Worm (Caenorhabditis elegans) whole organism, L2 larva: ENCODE results near the gene ndub-2.

Experiments
- ama-1 ChIP-seq: fragments of 150-350 bp; optimal IDR thresholded peaks from 2 replicates; lab custom pipeline; 2018; ENCODE audit warnings: inconsistent platforms
- dmd-4 ChIP-seq: sonication (generic microtip); optimal IDR thresholded peaks from 2 replicates; lab custom pipeline; 2017; ENCODE audit warnings: missing biosample characterization, missing genetic modification characterization
- elt-3 ChIP-seq: sonication (generic microtip); optimal IDR thresholded peaks from 2 replicates; lab custom pipeline; 2017; ENCODE audit warnings: missing biosample characterization, missing genetic modification characterization
- lin-11 ChIP-seq: fragments of 150-350 bp; sonication (generic microtip); optimal IDR thresholded peaks from 2 replicates; lab custom pipeline; 2014; ENCODE audit warnings: missing biosample characterization, missing genetic modification characterization, inconsistent platforms, mixed read lengths
- lin-39 ChIP-seq: fragments of 150-350 bp; optimal IDR thresholded peaks from 2 replicates; lab custom pipeline; 2014; ENCODE audit warnings: missing biosample characterization, missing genetic modification reagents, missing genetic modification characterization
- lsy-2 ChIP-seq, 2 experiments: fragments of 150-350 bp in 1 of 2; sonication (generic microtip) in 1 of 2; optimal IDR thresholded peaks; 2 replicates each; lab custom pipeline; 2014 to 2017; ENCODE audit warnings: missing biosample characterization in 2 of 2, missing genetic modification characterization in 2 of 2
- mdl-1 ChIP-seq, 2 experiments: fragments of 150-350 bp in 1 of 2; sonication (generic microtip) in 1 of 2; optimal IDR thresholded peaks; 2 replicates each; lab custom pipeline; 2017; ENCODE audit warnings: missing biosample characterization in 2 of 2, missing genetic modification characterization in 2 of 2
- nhr-237 ChIP-seq: fragments of 150-350 bp; optimal IDR thresholded peaks from 2 replicates; lab custom pipeline; 2014; ENCODE audit warnings: missing biosample characterization, missing genetic modification characterization
- nhr-6 ChIP-seq: fragments of 150-350 bp; optimal IDR thresholded peaks from 2 replicates; lab custom pipeline; 2014; ENCODE audit warnings: missing biosample characterization, missing genetic modification characterization
- snpc-4 ChIP-seq: fragments of 150-350 bp; optimal IDR thresholded peaks from 2 replicates; lab custom pipeline; 2014; ENCODE audit warnings: missing biosample characterization, missing genetic modification characterization
- unc-39 ChIP-seq: fragments of 150-350 bp; optimal IDR thresholded peaks from 2 replicates; lab custom pipeline; 2014; ENCODE audit warnings: missing biosample characterization, missing genetic modification characterization
- zag-1 ChIP-seq: fragments of 150-350 bp; optimal IDR thresholded peaks from 2 replicates; lab custom pipeline; 2014; ENCODE audit warnings: missing biosample characterization, missing genetic modification characterization

DNA sequence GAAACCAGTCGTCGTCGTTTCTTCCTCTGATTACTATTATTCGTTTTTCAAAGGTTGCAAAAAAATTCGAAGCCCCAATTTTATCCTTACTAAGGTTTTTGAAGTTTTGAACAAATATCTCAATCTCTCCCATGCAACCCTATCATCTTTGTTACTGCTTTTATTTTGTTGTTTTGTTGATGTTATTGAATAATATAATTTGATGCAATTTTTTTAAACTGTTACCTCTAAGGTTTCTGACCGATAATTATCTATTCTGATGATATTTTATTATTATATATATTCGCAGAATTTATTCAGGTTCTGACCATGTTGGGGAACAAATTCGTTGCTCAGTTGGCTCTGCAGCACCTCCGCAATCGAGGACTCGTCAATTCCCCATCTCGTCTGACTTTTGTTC, at the start of gene ndub-2:
- TF ChIP-seq ama-1 (lab: Kevin White, UChicago) (no peak), nhr-6 (tag; lab: Kevin White, UChicago) (no peak), dmd-4 (no peak), zag-1 (tag; lab: Kevin White, UChicago) (no peak), lsy-2 (tag; optimal IDR thresholded peaks at IDR 0.05; lab: Kevin White, UChicago) (no peak), nhr-237 (tag; lab: Kevin White, UChicago) (no peak), snpc-4 (no peak), unc-39 (tag; lab: Kevin White, UChicago) (no peak), elt-3 (tag; lab: Kevin White, UChicago) (no peak), lin-39 (no peak), mdl-1 (tag; optimal IDR thresholded peaks at IDR 0.05; lab: Kevin White, UChicago) (no peak), lin-11 (tag; lab: Kevin White, UChicago) (no peak)
